Worm (Caenorhabditis elegans): Measurements from ENCODE around the gene eef-1A.2.

ce11 chrX:7776509-7777001 lies 46.9 kb upstream of the eef-1A.2 start, which contains the start of gene mec-7:
- TF ChIP-seq dao-5 (tag; optimal IDR thresholded peaks at IDR 0.05) (no peak), W03F9.2 (tag; optimal IDR thresholded peaks at IDR 0.05) (no peak)

Measured in whole organism, L4/young adult.